Fruit fly (Drosophila melanogaster) whole organism, embryonic: Measurements from ENCODE around the gene CG31809.

Experiments
- CG10431 ChIP-seq: fragments of 200-800 bp; sonication (Bioruptor generic); optimal IDR thresholded peaks from 3 replicates; lab custom pipeline; 2018; ENCODE audit warnings: missing biosample characterization, mild to moderate bottlenecking, missing genetic modification characterization
- CG11560 ChIP-seq: fragments of 200-800 bp; sonication (Bioruptor generic); IDR thresholded peaks from 3 replicates; pipeline ENCODE4 v1.3.6; 2022; ENCODE audit warnings: missing biosample characterization, missing genetic modification characterization
- CG12391 ChIP-seq: fragments of 200-800 bp; sonication (Bioruptor generic); optimal IDR thresholded peaks from 3 replicates; lab custom pipeline; 2018; ENCODE audit warnings: missing biosample characterization, mild to moderate bottlenecking, missing genetic modification characterization, moderate library complexity
- CG14441 ChIP-seq: fragments of 200-800 bp; sonication (Bioruptor generic); IDR thresholded peaks from 2 replicates; pipeline ENCODE4 v1.3.6; 2022; ENCODE audit warnings: missing biosample characterization, missing genetic modification characterization
- CG15269 ChIP-seq: fragments of 200-800 bp; sonication (Bioruptor generic); optimal IDR thresholded peaks from 2 replicates; lab custom pipeline; 2018; ENCODE audit warnings: missing biosample characterization, mild to moderate bottlenecking, missing genetic modification characterization, moderate library complexity
- CG2129 ChIP-seq: fragments of 200-800 bp; sonication (Bioruptor generic); IDR thresholded peaks from 2 replicates; pipeline ENCODE4 v1.3.6; 2022; ENCODE audit warnings: missing biosample characterization, missing genetic modification characterization; ENCODE audit not compliant: partially characterized antibody
- CG2199 ChIP-seq: fragments of 200-800 bp; sonication (Bioruptor generic); IDR thresholded peaks from 3 replicates; pipeline ENCODE4 v1.3.6; 2022; ENCODE audit warnings: missing biosample characterization, missing genetic modification characterization
- CG31441 ChIP-seq: fragments of 200-800 bp; sonication (Bioruptor generic); IDR thresholded peaks from 2 replicates; pipeline ENCODE4 v1.3.6; 2022; ENCODE audit warnings: missing biosample characterization, missing genetic modification characterization
- CG6683 ChIP-seq: fragments of 200-800 bp; sonication (Bioruptor generic); optimal IDR thresholded peaks from 2 replicates; lab custom pipeline; 2017; ENCODE audit warnings: missing biosample characterization, mild to moderate bottlenecking, missing genetic modification characterization, missing genetic modification reagents
- CG7839 ChIP-seq: fragments of 200-800 bp; sonication (Bioruptor generic); optimal IDR thresholded peaks from 3 replicates; lab custom pipeline; 2018; ENCODE audit warnings: missing biosample characterization, mild to moderate bottlenecking, missing genetic modification characterization, moderate library complexity
- CTCF ChIP-seq: fragments of 200-800 bp; sonication (Bioruptor generic); optimal IDR thresholded peaks from 2 replicates; lab custom pipeline; 2017; ENCODE audit warnings: missing biosample characterization, mild to moderate bottlenecking, missing genetic modification characterization, moderate library complexity
- D19A ChIP-seq: fragments of 200-800 bp; optimal IDR thresholded peaks from 3 replicates; lab custom pipeline; 2019; ENCODE audit warnings: missing biosample characterization, mild to moderate bottlenecking, missing genetic modification characterization, moderate library complexity
- D19B ChIP-seq: fragments of 200-800 bp; sonication (Bioruptor generic); optimal IDR thresholded peaks from 2 replicates; lab custom pipeline; 2017; ENCODE audit warnings: missing biosample characterization, mild to moderate bottlenecking, missing genetic modification characterization
- E2f2 ChIP-seq: fragments of 200-800 bp; sonication (Bioruptor generic); IDR thresholded peaks from 2 replicates; pipeline ENCODE4 v1.3.6; 2022; ENCODE audit warnings: missing biosample characterization, missing genetic modification characterization
- Fer1 ChIP-seq: fragments of 200-800 bp; sonication (Bioruptor generic); optimal IDR thresholded peaks from 2 replicates; lab custom pipeline; 2017; ENCODE audit warnings: missing biosample characterization, mild to moderate bottlenecking, missing genetic modification characterization
- GATAe ChIP-seq: fragments of 200-800 bp; sonication (Bioruptor generic); conservative IDR thresholded peaks from 2 replicates; pipeline ENCODE4 v1.3.6; 2022; ENCODE audit warnings: missing biosample characterization, missing genetic modification characterization
- HLH3B ChIP-seq: fragments of 200-800 bp; sonication (Bioruptor generic); IDR thresholded peaks from 2 replicates; pipeline ENCODE4 v1.3.6; 2022; ENCODE audit warnings: missing biosample characterization, missing genetic modification characterization
- Hmr ChIP-seq: fragments of 200-800 bp; sonication (Bioruptor generic); optimal IDR thresholded peaks from 3 replicates; lab custom pipeline; 2017; ENCODE audit warnings: mild to moderate bottlenecking, missing biosample characterization, missing genetic modification reagents, missing genetic modification characterization
- Mad ChIP-seq: fragments of 200-800 bp; sonication (Bioruptor generic); optimal IDR thresholded peaks from 2 replicates; lab custom pipeline; 2016; ENCODE audit warnings: missing biosample characterization, missing genetic modification characterization
- Max ChIP-seq: fragments of 200-800 bp; sonication (Bioruptor generic); optimal IDR thresholded peaks from 2 replicates; lab custom pipeline; 2016; ENCODE audit warnings: missing biosample characterization, mild to moderate bottlenecking, missing genetic modification characterization
- Meics ChIP-seq: fragments of 200-800 bp; sonication (Bioruptor generic); optimal IDR thresholded peaks from 2 replicates; lab custom pipeline; 2017; ENCODE audit warnings: missing biosample characterization, mild to moderate bottlenecking, missing genetic modification characterization
- Mes4 ChIP-seq: fragments of 200-800 bp; sonication (Bioruptor generic); optimal IDR thresholded peaks from 2 replicates; lab custom pipeline; 2016; ENCODE audit warnings: missing biosample characterization, missing genetic modification characterization
- Myb ChIP-seq: fragments of 200-800 bp; sonication (Bioruptor generic); optimal IDR thresholded peaks from 2 replicates; lab custom pipeline; 2016; ENCODE audit warnings: missing biosample characterization, missing genetic modification characterization
- Rx ChIP-seq: fragments of 200-800 bp; sonication (Bioruptor generic); IDR thresholded peaks from 2 replicates; pipeline ENCODE4 v1.3.6; 2022; ENCODE audit warnings: missing biosample characterization, missing genetic modification characterization
- Sry-β ChIP-seq: fragments of 200-800 bp; sonication (Bioruptor generic); optimal IDR thresholded peaks from 2 replicates; lab custom pipeline; 2018; ENCODE audit warnings: missing biosample characterization, mild to moderate bottlenecking, missing genetic modification characterization, moderate library complexity
- exex ChIP-seq: fragments of 200-800 bp; sonication (Bioruptor generic); optimal IDR thresholded peaks from 4 replicates; lab custom pipeline; 2018; ENCODE audit warnings: missing biosample characterization, mild to moderate bottlenecking, missing genetic modification characterization, moderate library complexity
- gcm ChIP-seq: fragments of 200-800 bp; sonication (Bioruptor generic); optimal IDR thresholded peaks from 2 replicates; lab custom pipeline; 2019; ENCODE audit warnings: missing biosample characterization, mild to moderate bottlenecking, missing genetic modification characterization, moderate library complexity
- gem ChIP-seq: fragments of 200-800 bp; sonication (Bioruptor generic); optimal IDR thresholded peaks from 2 replicates; lab custom pipeline; 2019; ENCODE audit warnings: missing biosample characterization, mild to moderate bottlenecking, missing genetic modification characterization, moderate library complexity
- grn ChIP-seq: fragments of 200-800 bp; sonication (Bioruptor generic); optimal IDR thresholded peaks from 3 replicates; lab custom pipeline; 2017; ENCODE audit warnings: missing biosample characterization, missing genetic modification characterization
- knrl ChIP-seq: fragments of 200-800 bp; sonication (Bioruptor generic); IDR thresholded peaks from 3 replicates; pipeline ENCODE4 v1.3.6; 2022; ENCODE audit warnings: missing biosample characterization, missing genetic modification characterization; ENCODE audit not compliant: partially characterized antibody
- onecut ChIP-seq: fragments of 200-800 bp; sonication (Bioruptor generic); IDR thresholded peaks from 2 replicates; pipeline ENCODE4 v1.3.6; 2022; ENCODE audit warnings: missing biosample characterization, missing genetic modification characterization
- phol ChIP-seq: fragments of 200-800 bp; sonication (Bioruptor generic); optimal IDR thresholded peaks from 3 replicates; lab custom pipeline; 2018; ENCODE audit warnings: missing biosample characterization, mild to moderate bottlenecking, missing genetic modification characterization, moderate library complexity
- pita ChIP-seq: fragments of 200-800 bp; sonication (Bioruptor generic); optimal IDR thresholded peaks from 2 replicates; lab custom pipeline; 2017; ENCODE audit warnings: missing biosample characterization, mild to moderate bottlenecking, missing genetic modification characterization
- row ChIP-seq: fragments of 200-800 bp; sonication (Bioruptor generic); IDR thresholded peaks from 3 replicates; pipeline ENCODE4 v1.3.6; 2022; ENCODE audit warnings: missing biosample characterization, missing genetic modification characterization
- sc ChIP-seq, 3 experiments: fragments of >200 bp in 2 of 3; fragments of 200-800 bp in 1 of 3; sonication (Bioruptor generic) in 1 of 3; optimal IDR thresholded peaks; 2 replicates in 2 of 3; 3 replicates in 1 of 3; lab custom pipeline; 2017; ENCODE audit warnings: mild to moderate bottlenecking in 1 of 3, missing biosample characterization in 1 of 3, missing genetic modification characterization in 1 of 3, missing genetic modification reagents in 1 of 3
- sr ChIP-seq: fragments of 200-800 bp; sonication (Bioruptor generic); IDR thresholded peaks from 3 replicates; pipeline ENCODE4 v1.3.6; 2022; ENCODE audit warnings: missing biosample characterization, missing genetic modification characterization
- stwl ChIP-seq: fragments of 200-800 bp; sonication (Bioruptor generic); optimal IDR thresholded peaks from 3 replicates; lab custom pipeline; 2018; ENCODE audit warnings: missing biosample characterization, mild to moderate bottlenecking, missing genetic modification characterization, moderate library complexity
- tio ChIP-seq: fragments of 200-800 bp; sonication (Bioruptor generic); optimal IDR thresholded peaks from 2 replicates; lab custom pipeline; 2017; ENCODE audit warnings: missing biosample characterization, missing genetic modification characterization, inconsistent platforms
- trh ChIP-seq: fragments of 200-800 bp; sonication (Bioruptor generic); optimal IDR thresholded peaks from 2 replicates; lab custom pipeline; 2016; ENCODE audit warnings: missing biosample characterization, missing genetic modification characterization

CG31809 gene

DNA sequence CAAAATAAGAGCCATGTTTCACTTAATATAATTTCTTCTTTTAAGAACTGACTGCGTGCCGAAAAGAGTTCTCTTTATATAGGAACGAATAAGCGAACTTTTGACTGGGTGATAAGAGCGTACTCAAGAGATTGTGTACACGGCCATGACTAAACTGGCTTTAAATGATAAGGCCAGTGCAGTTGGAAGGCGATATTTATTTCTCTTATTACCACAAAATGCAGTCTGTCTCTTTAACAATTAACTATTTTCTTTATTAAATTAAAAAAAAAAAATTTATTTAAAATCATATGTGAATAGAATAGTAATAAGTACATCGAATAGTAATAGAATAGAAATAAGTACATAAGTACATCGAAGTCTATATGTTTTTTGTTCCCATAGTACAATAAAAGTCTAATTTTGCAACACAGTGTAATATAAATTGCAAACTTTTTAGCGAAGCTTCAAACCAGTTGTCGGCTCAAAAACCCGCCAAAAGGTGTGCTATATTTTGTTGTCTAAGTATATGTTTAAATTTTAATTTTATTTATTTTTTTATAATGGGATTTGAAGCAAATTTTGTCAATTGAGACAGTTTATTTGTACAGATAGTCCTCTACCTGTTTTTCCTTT is 6.1 kb downstream of the CG31809 start, which contains the start of gene CG31810 (continued):
- peak; percentile 19 for TF ChIP-seq Hmr (GFP tag; lab: Kevin White, UChicago)
- peak; percentile 3 for TF ChIP-seq pita (GFP tag; lab: Kevin White, UChicago)
- no peak for TF ChIP-seq Rx (GFP tag; lab: Robert Waterston, UW)
- TF ChIP-seq Fer1 (GFP tag; lab: Kevin White, UChicago) = peak; percentile 8
- TF ChIP-seq CG6683 (GFP tag; lab: Kevin White, UChicago) = no peak
- no peak for TF ChIP-seq sc (optimal IDR thresholded peaks at IDR 0.05; lab: Kevin White, UChicago)
- TF ChIP-seq sc (GFP tag; optimal IDR thresholded peaks at IDR 0.05; lab: Kevin White, UChicago) = no peak
- no peak for TF ChIP-seq tio (GFP tag; lab: Kevin White, UChicago)
- TF ChIP-seq CG2199 (GFP tag; lab: Robert Waterston, UW) = peak; percentile 7; the same call in 1 of the 3 replicates
- peak; percentile 2 for TF ChIP-seq phol
- TF ChIP-seq CG12391 (tag; lab: Kevin White, UChicago) = peak; percentile 17
- TF ChIP-seq CG7839 (tag; lab: Kevin White, UChicago) = peak; percentile 15
- no peak for TF ChIP-seq CG2129
- TF ChIP-seq CG14441 (GFP tag; lab: Robert Waterston, UW) = no peak
- TF ChIP-seq CG31441 (GFP tag; lab: Robert Waterston, UW) = peak; percentile 32; the same call in 1 of the 2 replicates
- TF ChIP-seq CG15269 (tag; lab: Kevin White, UChicago) = peak; percentile 23

DNA sequence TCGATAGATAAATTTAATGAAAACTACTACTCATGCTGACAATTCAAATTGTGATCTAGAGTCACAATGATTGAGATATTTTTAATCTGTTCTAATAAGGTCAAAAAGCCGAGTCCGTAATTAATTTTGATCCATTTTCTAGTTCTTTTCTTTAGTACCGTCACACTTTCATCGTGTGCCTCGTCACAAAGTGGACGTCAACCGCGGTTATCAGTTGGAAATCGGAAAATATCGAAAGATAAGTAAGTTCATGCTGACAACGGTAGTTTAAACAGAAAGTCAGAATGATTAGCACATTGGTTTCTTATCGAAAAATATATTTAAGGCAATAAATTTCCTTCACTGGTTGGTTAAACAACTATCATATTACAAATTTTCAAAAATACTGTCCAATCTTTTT is 8.1 kb downstream of the CG31809 start:
- peak; percentile 35 for TF ChIP-seq exex (tag; lab: Kevin White, UChicago)
- no peak for TF ChIP-seq trh (GFP tag; lab: Kevin White, UChicago)
- TF ChIP-seq Max = no peak
- TF ChIP-seq GATAe (GFP tag; lab: Robert Waterston, UW) = 0 out of 2 replicates have a peak, but pooled peaks have one; percentile 15
- TF ChIP-seq sr = no peak
- no peak for TF ChIP-seq CG2129
- TF ChIP-seq grn (GFP tag; lab: Kevin White, UChicago) = peak; percentile 51
- TF ChIP-seq Meics (GFP tag; lab: Kevin White, UChicago) = peak; percentile 90

DNA sequence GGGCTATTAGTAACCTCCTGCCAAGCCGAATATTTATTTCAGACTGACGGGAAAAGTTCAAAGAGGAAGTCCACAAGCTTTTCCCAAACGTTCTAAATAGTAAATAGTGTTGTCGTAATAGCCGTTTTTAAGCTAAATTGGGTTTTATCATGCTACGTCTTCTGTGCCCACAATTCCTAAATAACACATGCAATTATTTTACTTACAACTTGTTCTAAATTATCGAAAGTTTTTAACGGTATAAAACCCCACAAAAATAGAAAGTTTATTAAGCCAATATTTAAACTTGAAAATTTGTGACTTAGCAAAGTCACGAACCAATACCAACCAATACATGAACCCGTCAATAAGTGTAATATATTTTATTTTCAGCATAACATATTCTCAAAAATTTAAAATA is 9.8 kb downstream of the CG31809 start, which contains the start of gene CG13284:
CG13284 (minus strand) TSS at position 47 of the 400 bp plus-strand sequence.
- TF ChIP-seq gcm = no peak
- TF ChIP-seq E2f2 (GFP tag; lab: Robert Waterston, UW) = peak; percentile 15; the same call in 1 of the 2 replicates
- peak; percentile 87 for TF ChIP-seq onecut (GFP tag; lab: Robert Waterston, UW)
- TF ChIP-seq row (GFP tag; lab: Robert Waterston, UW) = peak; percentile 57; the same call in 2 of the 3 replicates
- peak; percentile 82 for TF ChIP-seq Sry-β (GFP tag; lab: Kevin White, UChicago)
- TF ChIP-seq D19A (tag; lab: Kevin White, UChicago) = no peak
- peak; percentile 28 for TF ChIP-seq pita (GFP tag; lab: Kevin White, UChicago)
- TF ChIP-seq knrl (GFP tag; lab: Robert Waterston, UW) = no peak
- TF ChIP-seq CTCF (GFP tag; lab: Kevin White, UChicago) = peak; percentile 46
- TF ChIP-seq CG11560 = no peak
- TF ChIP-seq gem = peak; percentile 1
- TF ChIP-seq exex (tag; lab: Kevin White, UChicago) = peak; percentile 1
- no peak for TF ChIP-seq CG10431 (GFP tag; lab: Kevin White, UChicago)
- no peak for TF ChIP-seq Mad
- TF ChIP-seq D19B (GFP tag; lab: Kevin White, UChicago) = no peak
- TF ChIP-seq stwl (tag; lab: Kevin White, UChicago) = peak; percentile 22
- no peak for TF ChIP-seq Mes4 (GFP tag; lab: Kevin White, UChicago)
- 0 out of 3 replicates have a peak, but pooled peaks have one; percentile 53 for TF ChIP-seq CG2199 (GFP tag; lab: Robert Waterston, UW)
- TF ChIP-seq Myb (GFP tag; lab: Kevin White, UChicago) = peak; percentile 13
- TF ChIP-seq HLH3B (GFP tag; lab: Robert Waterston, UW) = 0 out of 2 replicates have a peak, but pooled peaks have one; percentile 8
- TF ChIP-seq, all 482 proteins: peak for 12
